Fruit fly (Drosophila melanogaster) whole organism, embryonic: ENCODE measurements around the gene Gen.

Source experiments
- Aef1 ChIP-seq: fragments of 200-800 bp; sonication (Bioruptor generic); IDR thresholded peaks from 3 replicates; pipeline ENCODE4 v1.3.6; 2022; ENCODE audit warnings: missing biosample characterization, missing genetic modification characterization
- CG1024 ChIP-seq: fragments of 200-800 bp; sonication (Bioruptor generic); IDR thresholded peaks from 2 replicates; pipeline ENCODE4 v1.3.6; 2022; ENCODE audit warnings: missing biosample characterization, missing genetic modification characterization
- CG10654 ChIP-seq: fragments of 200-800 bp; sonication (Bioruptor generic); optimal IDR thresholded peaks from 2 replicates; lab custom pipeline; 2016; ENCODE audit warnings: missing biosample characterization, missing genetic modification characterization
- CG11560 ChIP-seq: fragments of 200-800 bp; sonication (Bioruptor generic); IDR thresholded peaks from 3 replicates; pipeline ENCODE4 v1.3.6; 2022; ENCODE audit warnings: missing biosample characterization, missing genetic modification characterization
- CG12219 ChIP-seq: fragments of 200-800 bp; sonication (Bioruptor generic); optimal IDR thresholded peaks from 3 replicates; lab custom pipeline; 2018; ENCODE audit warnings: missing biosample characterization, mild to moderate bottlenecking, missing genetic modification characterization
- CG14441 ChIP-seq: fragments of 200-800 bp; sonication (Bioruptor generic); IDR thresholded peaks from 2 replicates; pipeline ENCODE4 v1.3.6; 2022; ENCODE audit warnings: missing biosample characterization, missing genetic modification characterization
- CG14965 ChIP-seq: fragments of 200-800 bp; sonication (Bioruptor generic); optimal IDR thresholded peaks from 2 replicates; lab custom pipeline; 2016; ENCODE audit warnings: missing biosample characterization, missing genetic modification characterization, borderline replicate concordance
- CG16813 ChIP-seq: fragments of 200-800 bp; sonication (Bioruptor generic); IDR thresholded peaks from 3 replicates; pipeline ENCODE4 v1.3.6; 2022; ENCODE audit warnings: missing biosample characterization, missing genetic modification characterization; ENCODE audit not compliant: partially characterized antibody
- CG18262 ChIP-seq: fragments of 200-800 bp; optimal IDR thresholded peaks from 3 replicates; lab custom pipeline; 2019; ENCODE audit warnings: missing biosample characterization, mild to moderate bottlenecking, missing genetic modification characterization, moderate library complexity
- CG18476 ChIP-seq: fragments of 200-800 bp; sonication (Bioruptor generic); optimal IDR thresholded peaks from 2 replicates; lab custom pipeline; 2016; ENCODE audit warnings: missing biosample characterization, mild to moderate bottlenecking, missing genetic modification characterization
- CG18764 ChIP-seq: fragments of 200-800 bp; sonication (Bioruptor generic); optimal IDR thresholded peaks from 3 replicates; lab custom pipeline; 2016; ENCODE audit warnings: missing biosample characterization, missing genetic modification characterization
- CG3995 ChIP-seq: fragments of 200-800 bp; sonication (Bioruptor generic); optimal IDR thresholded peaks from 3 replicates; lab custom pipeline; 2016; ENCODE audit warnings: missing biosample characterization, missing genetic modification characterization
- CG42726 ChIP-seq: fragments of 200-800 bp; sonication (Bioruptor generic); IDR thresholded peaks from 2 replicates; pipeline ENCODE4 v1.3.6; 2022; ENCODE audit warnings: missing biosample characterization, missing genetic modification characterization; ENCODE audit not compliant: partially characterized antibody
- CG4424 ChIP-seq: fragments of 200-800 bp; sonication (Bioruptor generic); optimal IDR thresholded peaks from 3 replicates; lab custom pipeline; 2016; ENCODE audit warnings: missing biosample characterization, missing genetic modification characterization
- CG8359 ChIP-seq: fragments of 200-800 bp; sonication (Bioruptor generic); optimal IDR thresholded peaks from 2 replicates; lab custom pipeline; 2017; ENCODE audit warnings: missing biosample characterization, mild to moderate bottlenecking, missing genetic modification characterization, borderline replicate concordance
- CG8388 ChIP-seq: fragments of 200-800 bp; sonication (Bioruptor generic); optimal IDR thresholded peaks from 2 replicates; lab custom pipeline; 2019; ENCODE audit warnings: missing biosample characterization, mild to moderate bottlenecking, missing genetic modification characterization, moderate library complexity
- Dll ChIP-seq: fragments of 200-800 bp; sonication (Bioruptor generic); IDR thresholded peaks from 4 replicates; pipeline ENCODE4 v1.3.6; 2022; ENCODE audit warnings: missing biosample characterization, missing genetic modification characterization; ENCODE audit not compliant: partially characterized antibody
- Doc2 ChIP-seq: fragments of 200-800 bp; sonication (Bioruptor generic); IDR thresholded peaks from 2 replicates; pipeline ENCODE4 v1.3.6; 2022; ENCODE audit warnings: missing biosample characterization, missing genetic modification characterization
- H2.0 ChIP-seq: fragments of 200-800 bp; sonication (Bioruptor generic); IDR thresholded peaks from 2 replicates; pipeline ENCODE4 v1.3.6; 2022; ENCODE audit warnings: missing biosample characterization, missing genetic modification characterization
- HLH4C ChIP-seq: fragments of 200-800 bp; sonication (Bioruptor generic); IDR thresholded peaks from 3 replicates; pipeline ENCODE4 v1.3.6; 2022; ENCODE audit warnings: missing biosample characterization, missing genetic modification characterization; ENCODE audit not compliant: partially characterized antibody
- Lhr ChIP-seq: fragments of 200-800 bp; sonication (Bioruptor generic); optimal IDR thresholded peaks from 3 replicates; lab custom pipeline; 2017; ENCODE audit warnings: mild to moderate bottlenecking, missing biosample characterization, missing genetic modification reagents, missing genetic modification characterization
- MESR4 ChIP-seq: fragments of 200-800 bp; sonication (Bioruptor generic); optimal IDR thresholded peaks from 2 replicates; lab custom pipeline; 2018; ENCODE audit warnings: missing biosample characterization, mild to moderate bottlenecking, missing genetic modification characterization, moderate library complexity
- Neu2 ChIP-seq: fragments of 200-800 bp; sonication (Bioruptor generic); optimal IDR thresholded peaks from 3 replicates; lab custom pipeline; 2016; ENCODE audit warnings: missing biosample characterization, missing genetic modification characterization, borderline replicate concordance
- NfI ChIP-seq: fragments of 200-800 bp; sonication (Bioruptor generic); optimal IDR thresholded peaks from 3 replicates; lab custom pipeline; 2018; ENCODE audit warnings: missing biosample characterization, mild to moderate bottlenecking, missing genetic modification characterization, moderate library complexity
- Rfx ChIP-seq: fragments of 200-800 bp; sonication (Bioruptor generic); IDR thresholded peaks from 2 replicates; pipeline ENCODE4 v1.3.6; 2022; ENCODE audit warnings: missing biosample characterization, missing genetic modification characterization
- Six4 ChIP-seq: fragments of 200-800 bp; sonication (Bioruptor generic); optimal IDR thresholded peaks from 2 replicates; lab custom pipeline; 2016; ENCODE audit warnings: missing biosample characterization, missing genetic modification characterization
- Taf1 ChIP-seq: fragments of 200-800 bp; sonication (Bioruptor generic); IDR thresholded peaks from 2 replicates; pipeline ENCODE4 v1.3.6; 2022; ENCODE audit warnings: missing biosample characterization, missing genetic modification characterization
- al ChIP-seq: fragments of 200-800 bp; sonication (Bioruptor generic); IDR thresholded peaks from 2 replicates; pipeline ENCODE4 v1.3.6; 2022; ENCODE audit warnings: missing biosample characterization, missing genetic modification characterization
- amos ChIP-seq: fragments of 200-800 bp; sonication (Bioruptor generic); IDR thresholded peaks from 2 replicates; pipeline ENCODE4 v1.3.6; 2022; ENCODE audit warnings: missing biosample characterization, missing genetic modification characterization; ENCODE audit not compliant: partially characterized antibody
- crc ChIP-seq: fragments of 200-800 bp; sonication (Bioruptor generic); optimal IDR thresholded peaks from 2 replicates; lab custom pipeline; 2016; ENCODE audit warnings: missing biosample characterization, missing genetic modification characterization
- dmrt11E ChIP-seq: fragments of 200-800 bp; sonication (Bioruptor generic); optimal IDR thresholded peaks from 3 replicates; lab custom pipeline; 2018; ENCODE audit warnings: missing biosample characterization, mild to moderate bottlenecking, missing genetic modification characterization, moderate library complexity
- dpn ChIP-seq, 2 experiments: fragments of 200-800 bp; sonication (Bioruptor generic); optimal IDR thresholded peaks; 3 replicates each; lab custom pipeline; 2016; ENCODE audit warnings: missing biosample characterization in 2 of 2, missing genetic modification characterization in 2 of 2
- dysf ChIP-seq: fragments of 200-800 bp; sonication (Bioruptor generic); IDR thresholded peaks from 3 replicates; pipeline ENCODE4 v1.3.6; 2022; ENCODE audit warnings: missing biosample characterization, missing genetic modification characterization
- gsb ChIP-seq: fragments of 200-800 bp; sonication (Bioruptor generic); IDR thresholded peaks from 2 replicates; pipeline ENCODE4 v1.3.6; 2022; ENCODE audit warnings: missing biosample characterization, missing genetic modification characterization
- h ChIP-seq: fragments of >200 bp; optimal IDR thresholded peaks from 2 replicates; lab custom pipeline; 2017
- hbn ChIP-seq: fragments of 200-800 bp; sonication (Bioruptor generic); IDR thresholded peaks from 2 replicates; pipeline ENCODE4 v1.3.6; 2022; ENCODE audit warnings: missing biosample characterization, missing genetic modification characterization; ENCODE audit not compliant: partially characterized antibody
- inv ChIP-seq: fragments of 200-800 bp; sonication (Bioruptor generic); IDR thresholded peaks from 2 replicates; pipeline ENCODE4 v1.3.6; 2022; ENCODE audit warnings: missing biosample characterization, missing genetic modification characterization; ENCODE audit not compliant: partially characterized antibody
- klu ChIP-seq: fragments of 200-800 bp; sonication (Bioruptor generic); IDR thresholded peaks from 2 replicates; pipeline ENCODE4 v1.3.6; 2022; ENCODE audit warnings: missing biosample characterization, missing genetic modification characterization
- lilli ChIP-seq: fragments of 200-800 bp; sonication (Bioruptor generic); optimal IDR thresholded peaks from 3 replicates; lab custom pipeline; 2016; ENCODE audit warnings: missing biosample characterization, missing genetic modification characterization
- mld ChIP-seq: fragments of 200-800 bp; sonication (Bioruptor generic); IDR thresholded peaks from 3 replicates; pipeline ENCODE4 v1.3.6; 2022; ENCODE audit warnings: missing biosample characterization, missing genetic modification characterization; ENCODE audit not compliant: partially characterized antibody
- otp ChIP-seq: fragments of 200-800 bp; sonication (Bioruptor generic); IDR thresholded peaks from 3 replicates; pipeline ENCODE4, ENCODE4 v1.3.6; 2022; ENCODE audit warnings: missing biosample characterization, missing genetic modification characterization
- peb ChIP-seq: fragments of 200-800 bp; sonication (Bioruptor generic); IDR thresholded peaks from 2 replicates; pipeline ENCODE4 v1.3.6; 2022; ENCODE audit warnings: missing biosample characterization, missing genetic modification characterization
- rib ChIP-seq: fragments of 200-800 bp; sonication (Bioruptor generic); IDR thresholded peaks from 2 replicates; pipeline ENCODE4 v1.3.6; 2022; ENCODE audit warnings: missing biosample characterization, missing genetic modification characterization
- sens-2 ChIP-seq: fragments of 200-800 bp; sonication (Bioruptor generic); IDR thresholded peaks from 2 replicates; pipeline ENCODE4 v1.3.6; 2022; ENCODE audit warnings: missing biosample characterization, missing genetic modification characterization
- sima ChIP-seq: fragments of 200-800 bp; sonication (Bioruptor generic); optimal IDR thresholded peaks from 2 replicates; lab custom pipeline; 2016; ENCODE audit warnings: missing biosample characterization, missing genetic modification characterization
- so ChIP-seq: fragments of 200-800 bp; sonication (Bioruptor generic); IDR thresholded peaks from 3 replicates; pipeline ENCODE4 v1.3.6; 2022; ENCODE audit warnings: missing biosample characterization, missing genetic modification characterization
- tgo ChIP-seq: fragments of 200-800 bp; sonication (Bioruptor generic); IDR thresholded peaks from 3 replicates; pipeline ENCODE4 v1.3.6; 2022; ENCODE audit warnings: missing biosample characterization, missing genetic modification characterization
- unpg ChIP-seq: fragments of 200-800 bp; sonication (Bioruptor generic); optimal IDR thresholded peaks from 3 replicates; lab custom pipeline; 2018; ENCODE audit warnings: missing biosample characterization, mild to moderate bottlenecking, missing genetic modification characterization, moderate library complexity
- usp ChIP-seq: fragments of >200 bp; optimal IDR thresholded peaks from 2 replicates; lab custom pipeline; 2017; ENCODE audit warnings: missing biosample characterization, missing genetic modification characterization

Gen gene

dm6 chr3L:5186807-5187571, 34.8 kb upstream of the Gen start (continued):
- TF ChIP-seq CG12219 (peak; percentile 91), hbn (GFP tag; lab: Robert Waterston, UW) (no peak), al (GFP tag; lab: Robert Waterston, UW) (peak; percentile 74), klu (GFP tag; lab: Robert Waterston, UW) (peak; percentile 60; the same call in 1 of the 2 replicates), H2.0 (GFP tag; lab: Robert Waterston, UW) (peak; percentile 92), dysf (GFP tag; lab: Robert Waterston, UW) (peak; percentile 92), Aef1 (GFP tag; lab: Robert Waterston, UW) (peak; percentile 84), HLH4C (GFP tag; lab: Robert Waterston, UW) (no peak), Six4 (GFP tag; lab: Kevin White, UChicago) (peak; percentile 87), gsb (GFP tag; lab: Robert Waterston, UW) (peak; percentile 78), dmrt11E (peak; percentile 93), Dll (GFP tag; lab: Robert Waterston, UW) (no peak), NfI (GFP tag; lab: Kevin White, UChicago) (peak; percentile 88), CG10654 (GFP tag; lab: Kevin White, UChicago) (peak; percentile 86), dpn (GFP tag; optimal IDR thresholded peaks at IDR 0.05; lab: Kevin White, UChicago) (peak; percentile 88 to 90), CG14965 (GFP tag; lab: Kevin White, UChicago) (peak; percentile 57), MESR4 (GFP tag; lab: Kevin White, UChicago) (peak; percentile 36), sima (GFP tag; lab: Kevin White, UChicago) (peak; percentile 85), Taf1 (GFP tag; lab: Robert Waterston, UW) (peak; percentile 54; the same call in 1 of the 2 replicates), CG14441 (GFP tag; lab: Robert Waterston, UW) (peak; percentile 87), CG18262 (tag; lab: Kevin White, UChicago) (peak; percentile 90), CG3995 (GFP tag; lab: Kevin White, UChicago) (peak; percentile 45), CG18476 (GFP tag; lab: Kevin White, UChicago) (peak; percentile 75), so (GFP tag; lab: Robert Waterston, UW) (peak; percentile 90), CG11560 (peak; percentile 52; the same call in 1 of the 3 replicates), CG4424 (GFP tag; lab: Kevin White, UChicago) (peak; percentile 90), CG8359 (GFP tag; lab: Kevin White, UChicago) (peak; percentile 81), Neu2 (GFP tag; lab: Kevin White, UChicago) (no peak), Lhr (GFP tag; lab: Kevin White, UChicago) (peak; percentile 68), otp (GFP tag; lab: Robert Waterston, UW) (peak; percentile 87), CG1024 (GFP tag; lab: Robert Waterston, UW) (peak; percentile 71), Doc2 (GFP tag; lab: Robert Waterston, UW) (no peak), rib (GFP tag; lab: Robert Waterston, UW) (0 out of 2 replicates have a peak, but pooled peaks have one; percentile 14), CG18764 (peak; percentile 79), CG8388 (GFP tag; lab: Kevin White, UChicago) (peak; percentile 87), usp (no peak), Rfx (GFP tag; lab: Robert Waterston, UW) (peak; percentile 86), unpg (peak; percentile 96), lilli (GFP tag; lab: Kevin White, UChicago) (peak; percentile 89), crc (GFP tag; lab: Kevin White, UChicago) (peak; percentile 87), inv (GFP tag; lab: Robert Waterston, UW) (no peak), CG16813 (GFP tag; lab: Robert Waterston, UW) (no peak), tgo (GFP tag; lab: Robert Waterston, UW) (peak; percentile 87), sens-2 (GFP tag; lab: Robert Waterston, UW) (peak; percentile 82), CG42726 (GFP tag; lab: Robert Waterston, UW) (no peak), h (lab: Kevin White, UChicago) (no peak), amos (GFP tag; lab: Robert Waterston, UW) (no peak), peb (GFP tag; lab: Robert Waterston, UW) (peak; percentile 84), mld (no peak)
